Fruit fly (Drosophila melanogaster) S2 (cell line): ENCODE data around the gene CG33784.
A peak's percentile ranks its signal among the peaks of the same experiment; 100 is the strongest.

ENCODE experiments used
- CG8478 ChIP-seq: fragments of >200 bp; optimal IDR thresholded peaks from 2 replicates; lab custom pipeline; 2018
- CTCF ChIP-seq, 2 experiments: fragments of >200 bp; optimal IDR thresholded peaks; 2 replicates each; lab custom pipeline; 2018

Gene CG33784

dm6 chr3R:10070817-10071216, 3.1 kb downstream of the CG33784 start, which contains the start of gene nerfin-2:
TSS of gene nerfin-2 (plus strand) at chr3R:10071117.
- TF ChIP-seq CG8478 (lab: Kevin White, UChicago): no peak
- TF ChIP-seq CTCF (optimal IDR thresholded peaks at IDR 0.05; lab: Kevin White, UChicago): no peak

DNA sequence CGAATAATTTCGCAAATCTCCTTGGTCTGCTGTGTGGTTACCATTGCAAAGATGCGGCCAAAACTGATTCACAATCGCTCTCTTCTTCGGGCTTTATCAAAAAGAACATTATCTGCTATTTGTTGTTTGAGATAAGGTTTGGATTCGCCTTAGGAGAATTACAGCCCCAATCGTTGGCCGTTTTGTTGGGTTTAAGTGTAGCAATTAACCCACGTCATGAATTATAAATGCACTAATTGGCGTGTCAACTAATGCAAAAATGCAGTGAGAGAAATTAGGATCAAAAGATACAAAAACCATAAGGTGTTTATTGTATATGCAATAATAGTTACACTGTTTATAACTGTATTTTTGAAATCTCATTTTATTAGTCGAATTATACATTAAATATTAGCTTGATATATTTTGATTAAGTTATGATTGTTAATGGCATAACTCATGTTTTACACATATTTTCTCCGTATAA, 7.7 kb downstream of the CG33784 start, which contains the start of gene Alp13:
Gene Alp13, minus strand, starts transcription at position 51 of the 466 bp plus-strand sequence.
- no peak for TF ChIP-seq CG8478 (lab: Kevin White, UChicago)
- TF ChIP-seq CTCF (optimal IDR thresholded peaks at IDR 0.05; lab: Kevin White, UChicago): no peak

DNA sequence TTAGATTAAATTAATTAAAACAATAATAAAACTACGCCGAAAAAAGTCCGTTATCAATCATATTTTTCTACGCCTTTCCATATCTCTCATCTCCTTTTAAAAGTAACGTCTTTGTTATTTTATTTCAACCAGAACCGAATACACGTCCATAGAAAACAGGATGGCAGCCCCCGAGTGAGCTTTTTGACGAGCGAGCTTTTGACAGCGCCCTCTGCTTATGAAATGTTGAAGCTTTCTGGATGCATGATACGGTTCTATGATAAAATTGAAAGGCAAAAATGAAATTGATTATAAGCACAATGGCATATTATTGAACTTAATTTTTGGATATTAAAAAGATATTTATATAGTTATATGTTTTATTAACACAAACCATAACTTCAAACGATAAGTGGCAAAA, 9.0 kb downstream of the CG33784 start:
- TF ChIP-seq CTCF (optimal IDR thresholded peaks at IDR 0.05; lab: Kevin White, UChicago) (peak in 1 of 2 experiments; percentile 54), CG8478 (lab: Kevin White, UChicago) (no peak)

DNA sequence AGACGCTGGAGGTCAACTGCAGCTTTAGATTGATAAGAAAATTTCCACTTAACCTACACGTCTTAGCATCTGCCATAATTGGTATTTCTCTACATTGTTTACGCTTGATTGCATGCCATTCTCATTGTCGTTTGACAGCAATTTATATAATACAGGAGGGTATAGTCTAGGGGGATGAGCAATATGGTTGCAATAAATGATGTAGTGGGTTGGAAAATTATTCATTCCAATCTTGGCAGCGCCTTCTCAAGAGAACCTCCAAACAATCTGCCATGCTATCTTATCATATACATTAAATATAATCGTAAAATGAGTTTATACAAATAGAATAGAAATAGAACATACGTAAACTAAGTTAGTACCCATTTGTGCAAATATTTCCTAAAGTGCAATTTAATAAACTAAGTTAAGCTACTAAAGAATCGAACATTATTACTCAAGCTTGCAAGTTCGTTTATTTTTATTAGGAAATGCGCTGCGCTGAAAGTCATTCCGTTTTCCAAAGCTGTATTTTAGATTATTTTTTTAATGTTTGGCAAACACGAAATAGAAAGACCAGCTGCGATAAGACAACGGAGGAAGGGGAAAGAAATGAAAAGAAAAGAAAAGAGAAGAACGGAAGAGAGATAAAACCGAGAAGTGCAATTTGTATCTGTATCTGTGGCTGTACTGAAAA, 10.9 kb downstream of the CG33784 start:
- TF ChIP-seq CG8478 (lab: Kevin White, UChicago) (no peak), CTCF (optimal IDR thresholded peaks at IDR 0.05; lab: Kevin White, UChicago) (no peak)

DNA sequence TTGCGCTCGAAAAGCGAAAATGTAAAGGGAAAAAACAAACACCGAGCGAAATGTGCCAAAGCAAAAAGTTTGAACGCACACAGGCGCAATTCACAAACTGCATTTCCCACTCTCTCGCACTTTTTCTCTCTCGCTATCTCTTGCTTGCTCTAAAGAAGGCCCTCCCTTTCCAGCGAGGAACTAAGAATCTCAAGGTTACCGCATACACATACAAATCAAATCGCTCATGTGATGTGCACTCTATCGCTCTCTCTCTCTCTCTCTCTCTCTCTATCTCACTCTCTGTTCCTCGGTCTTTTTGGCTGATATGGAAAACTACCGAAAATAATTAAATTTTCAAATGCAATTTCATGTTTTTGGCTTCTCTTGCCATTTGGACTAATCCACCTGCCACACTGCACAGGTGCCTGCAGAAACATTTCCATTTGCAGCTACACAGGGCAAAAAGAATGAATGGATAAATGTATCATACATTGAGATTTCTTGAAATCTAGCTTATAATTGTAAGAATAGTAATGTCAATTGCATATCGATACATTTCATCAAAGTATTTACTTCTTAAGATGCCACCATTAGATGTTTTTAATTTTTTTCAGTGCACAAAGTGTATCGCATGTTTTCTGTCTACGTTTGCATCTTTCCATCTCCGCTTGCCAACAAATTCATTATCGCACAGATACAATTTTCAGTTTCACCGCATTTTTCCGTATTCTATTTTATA, 11.7 kb downstream of the CG33784 start:
- no peak for TF ChIP-seq CG8478 (lab: Kevin White, UChicago)
- TF ChIP-seq CTCF (optimal IDR thresholded peaks at IDR 0.05; lab: Kevin White, UChicago): no peak

dm6 chr3R:10080699-10081098, 13.0 kb downstream of the CG33784 start:
- no peak for TF ChIP-seq CG8478 (lab: Kevin White, UChicago)
- TF ChIP-seq CTCF (optimal IDR thresholded peaks at IDR 0.05; lab: Kevin White, UChicago): no peak

DNA sequence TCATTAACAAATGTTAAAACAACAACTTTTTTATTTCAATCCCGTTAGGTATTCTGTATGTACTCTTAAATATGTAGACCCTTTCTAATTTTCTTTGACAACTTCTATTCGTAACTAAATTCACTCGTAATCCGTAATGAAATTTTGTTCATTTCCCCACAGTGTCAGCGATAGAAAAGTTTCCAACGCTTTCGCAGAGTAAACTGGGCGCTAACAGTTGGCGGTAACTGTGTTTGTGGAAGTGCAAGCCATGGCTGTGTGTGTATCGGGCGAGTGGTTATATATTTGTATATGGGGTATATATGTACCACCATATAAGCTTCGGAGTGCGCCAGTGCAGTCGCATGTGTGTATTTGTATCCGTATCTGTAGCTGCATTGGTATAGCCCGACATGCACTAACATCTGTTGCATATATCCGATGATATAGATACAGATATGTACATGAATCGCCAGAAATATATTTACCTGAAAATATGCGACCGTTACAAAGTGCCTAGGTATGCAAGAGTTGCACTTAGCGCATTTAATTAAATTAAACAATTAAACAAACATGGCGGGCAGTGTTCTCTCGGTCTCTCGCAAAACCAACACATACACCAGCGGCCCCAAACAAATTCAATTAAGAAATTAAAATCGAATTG, 13.9 kb downstream of the CG33784 start:
- TF ChIP-seq CTCF (optimal IDR thresholded peaks at IDR 0.05; lab: Kevin White, UChicago): no peak
- no peak for TF ChIP-seq CG8478 (lab: Kevin White, UChicago)

DNA sequence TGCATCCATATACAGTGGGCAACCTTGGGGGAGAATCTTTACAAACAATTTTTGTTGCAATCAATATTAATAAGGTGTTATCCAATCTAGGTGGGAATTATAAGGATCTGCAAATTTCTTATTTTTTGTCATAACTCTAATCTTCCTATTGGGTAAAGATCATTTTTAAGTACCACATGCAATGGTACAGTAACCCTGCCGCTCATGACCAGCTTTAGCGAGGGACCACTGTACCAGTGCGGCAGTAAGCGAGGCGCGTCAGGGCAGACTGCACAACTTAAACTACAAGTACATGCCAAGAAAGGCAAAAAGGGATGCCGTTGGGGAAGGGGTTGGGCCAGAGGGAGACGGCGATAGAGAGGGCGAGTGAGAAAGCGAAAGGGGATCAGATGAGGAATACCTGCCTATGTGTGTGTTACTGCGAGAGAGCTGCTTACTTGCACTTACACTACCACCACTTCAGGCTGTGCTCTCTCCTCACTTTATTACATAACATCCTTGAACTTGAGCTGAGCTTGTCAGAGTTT, 14.9 kb downstream of the CG33784 start:
- no peak for TF ChIP-seq CTCF (optimal IDR thresholded peaks at IDR 0.05; lab: Kevin White, UChicago)

- TF ChIP-seq CTCF (optimal IDR thresholded peaks at IDR 0.05; lab: Kevin White, UChicago) (no peak), CG8478 (lab: Kevin White, UChicago) (no peak)
Observed at dm6 chr3R:10083077-10083476, 15.4 kb downstream of the CG33784 start.

DNA sequence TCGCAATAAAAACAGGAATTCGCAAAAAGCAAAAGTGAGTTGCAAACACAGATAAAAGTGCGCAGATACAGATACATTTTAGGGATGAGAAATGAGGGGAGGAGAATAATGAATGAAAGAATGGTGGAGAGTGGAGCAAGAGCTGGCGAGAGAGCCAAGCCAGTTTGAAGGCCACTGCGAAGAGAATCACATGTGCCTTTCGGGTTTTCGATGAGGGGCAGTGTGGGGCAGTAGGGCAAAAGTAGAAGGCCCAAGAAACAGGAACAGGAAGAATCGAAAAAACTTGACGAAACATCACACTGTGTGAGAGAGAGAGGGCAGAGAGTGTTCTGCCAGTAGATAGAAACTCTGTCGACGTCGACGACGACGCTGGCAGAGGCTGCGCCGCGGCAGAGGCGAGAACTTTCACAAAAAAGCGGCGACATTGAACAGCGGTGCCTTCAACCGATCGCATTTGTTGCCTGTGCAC, 16.5 kb downstream of the CG33784 start:
- no peak for TF ChIP-seq CTCF (optimal IDR thresholded peaks at IDR 0.05; lab: Kevin White, UChicago)
- no peak for TF ChIP-seq CG8478 (lab: Kevin White, UChicago)

- TF ChIP-seq CTCF (optimal IDR thresholded peaks at IDR 0.05; lab: Kevin White, UChicago) (no peak), CG8478 (lab: Kevin White, UChicago) (no peak)
Observed at dm6 chr3R:10084914-10085313, 17.2 kb downstream of the CG33784 start.

DNA sequence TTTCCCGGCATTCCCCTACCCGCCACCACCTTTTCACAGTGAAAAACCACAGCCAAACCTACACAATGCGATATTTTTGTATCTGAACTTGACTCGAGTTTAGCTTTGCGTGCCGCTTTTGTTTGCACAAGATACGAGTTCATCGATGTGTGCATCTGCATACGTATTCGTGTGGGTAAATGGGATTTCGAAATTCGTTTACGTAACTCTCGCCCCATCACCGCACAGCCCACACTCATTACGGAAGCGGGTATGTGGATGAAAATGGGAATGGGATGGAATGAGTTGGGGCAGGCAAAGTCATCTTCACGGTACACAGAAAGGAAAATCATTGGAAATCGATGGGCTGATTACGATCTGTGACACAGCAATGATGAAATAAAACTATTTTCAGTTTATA, 18.5 kb downstream of the CG33784 start:
- TF ChIP-seq CTCF (optimal IDR thresholded peaks at IDR 0.05; lab: Kevin White, UChicago) (no peak), CG8478 (lab: Kevin White, UChicago) (no peak)

DNA sequence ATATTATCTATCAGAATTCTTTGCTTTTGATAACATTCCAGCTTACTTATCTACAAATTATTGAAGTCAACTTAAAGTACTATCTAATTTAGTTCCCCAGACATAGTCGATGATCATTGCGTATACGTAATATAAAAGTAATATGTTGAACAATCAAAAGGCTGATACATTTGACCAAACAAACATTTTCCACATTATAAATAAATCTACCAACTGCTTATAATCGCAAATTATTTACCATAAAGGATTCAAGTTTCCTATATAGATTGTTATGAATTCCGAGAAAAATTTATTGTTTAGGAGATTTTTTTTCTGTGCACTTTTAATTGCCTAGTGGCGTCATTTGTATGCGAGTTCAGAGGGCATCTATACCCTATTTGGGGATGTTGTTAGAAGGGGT, 19.0 kb downstream of the CG33784 start:
- no peak for TF ChIP-seq CTCF (optimal IDR thresholded peaks at IDR 0.05; lab: Kevin White, UChicago)
- TF ChIP-seq CG8478 (lab: Kevin White, UChicago): no peak

dm6 chr3R:10087206-10087927, 19.7 kb downstream of the CG33784 start:
- TF ChIP-seq CTCF (optimal IDR thresholded peaks at IDR 0.05; lab: Kevin White, UChicago) (no peak), CG8478 (lab: Kevin White, UChicago) (peak; percentile 41)
